Worm (Caenorhabditis elegans) whole organism, L4 larva: ENCODE data around the gene srh-282.

Source experiments
- R02D3.7 ChIP-seq: fragments of 150-350 bp; sonication (generic microtip); optimal IDR thresholded peaks from 3 replicates; lab custom pipeline; 2014; ENCODE audit warnings: missing biosample characterization, missing genetic modification characterization
- ama-1 ChIP-seq: fragments of 150-350 bp; optimal IDR thresholded peaks from 2 replicates; lab custom pipeline; 2014; ENCODE audit warnings: inconsistent platforms, mixed read lengths

DNA sequence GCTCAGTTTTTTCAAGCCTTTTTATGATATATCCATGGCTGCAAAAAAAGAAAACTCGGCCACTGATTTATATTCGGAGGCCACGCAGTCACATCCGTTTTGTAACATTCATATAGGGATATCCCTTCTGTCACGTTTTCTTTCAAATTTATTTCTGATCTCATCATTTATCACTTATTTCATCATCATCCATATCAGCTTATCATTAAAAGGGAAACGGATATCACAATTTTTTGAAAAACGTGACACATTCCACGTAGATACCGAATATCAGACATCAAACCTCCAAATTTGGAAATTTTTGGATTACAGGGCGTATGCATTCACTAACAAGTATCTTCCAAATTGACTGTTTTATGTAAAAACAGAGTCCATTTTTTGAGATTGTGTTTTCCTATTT, 29.5 kb upstream of the srh-282 start:
- no peak for TF ChIP-seq R02D3.7
- no peak for TF ChIP-seq ama-1
